Worm (Caenorhabditis elegans) whole organism, mixed stage, embryonic: ENCODE data around the gene col-85.

Experiments used
- blmp-1 ChIP-seq: fragments of 150-350 bp; optimal IDR thresholded peaks from 2 replicates; lab custom pipeline; 2014; ENCODE audit warnings: missing biosample characterization, missing genetic modification characterization
- ceh-39 ChIP-seq: fragments of 150-350 bp; optimal IDR thresholded peaks from 2 replicates; lab custom pipeline; 2014; ENCODE audit warnings: missing biosample characterization, missing genetic modification characterization
- ceh-43 ChIP-seq: fragments of 200-800 bp; sonication (Bioruptor generic); optimal IDR thresholded peaks from 2 replicates; lab custom pipeline; 2018; ENCODE audit warnings: mild to moderate bottlenecking, missing genetic modification characterization, moderate library complexity, missing compliant biosample characterization
- ceh-83 ChIP-seq: fragments of 200-800 bp; sonication (Bioruptor generic); optimal IDR thresholded peaks from 2 replicates; lab custom pipeline; 2018; ENCODE audit warnings: mild to moderate bottlenecking, missing genetic modification characterization, missing compliant biosample characterization
- ces-1 ChIP-seq: fragments of 150-350 bp; optimal IDR thresholded peaks from 2 replicates; lab custom pipeline; 2014; ENCODE audit warnings: missing biosample characterization, missing genetic modification reagents, missing genetic modification characterization
- cnd-1 ChIP-seq: fragments of 200-800 bp; sonication (Bioruptor generic); optimal IDR thresholded peaks from 2 replicates; lab custom pipeline; 2018; ENCODE audit warnings: mild to moderate bottlenecking, missing genetic modification characterization, missing compliant biosample characterization
- drap-1 ChIP-seq: fragments of 200-800 bp; sonication (Bioruptor generic); optimal IDR thresholded peaks from 3 replicates; lab custom pipeline; 2018; ENCODE audit warnings: mild to moderate bottlenecking, missing genetic modification characterization, missing compliant biosample characterization
- elt-1 ChIP-seq: sonication (generic microtip); optimal IDR thresholded peaks from 2 replicates; lab custom pipeline; 2017; ENCODE audit warnings: missing genetic modification characterization, mild to moderate bottlenecking, missing compliant biosample characterization, antibody characterized with exemption, moderate library complexity, borderline replicate concordance; ENCODE audit not compliant: insufficient read depth
- elt-3 ChIP-seq: fragments of 150-350 bp; optimal IDR thresholded peaks from 2 replicates; lab custom pipeline; 2014; ENCODE audit warnings: missing biosample characterization, missing genetic modification characterization
- flh-1 ChIP-seq: fragments of 200-800 bp; sonication (Bioruptor generic); optimal IDR thresholded peaks from 2 replicates; lab custom pipeline; 2018; ENCODE audit warnings: mild to moderate bottlenecking, missing genetic modification characterization, moderate library complexity, missing compliant biosample characterization
- ham-2 ChIP-seq: fragments of 200-800 bp; sonication (Bioruptor generic); optimal IDR thresholded peaks from 2 replicates; lab custom pipeline; 2018; ENCODE audit warnings: mild to moderate bottlenecking, missing genetic modification characterization, missing compliant biosample characterization
- hlh-1 ChIP-seq: fragments of 150-350 bp; optimal IDR thresholded peaks from 2 replicates; lab custom pipeline; 2014; ENCODE audit warnings: missing biosample characterization, missing genetic modification reagents, missing genetic modification characterization
- lin-32 ChIP-seq: fragments of 200-800 bp; sonication (Bioruptor generic); optimal IDR thresholded peaks from 2 replicates; lab custom pipeline; 2018; ENCODE audit warnings: mild to moderate bottlenecking, missing genetic modification characterization, missing compliant biosample characterization
- lsy-2 ChIP-seq: fragments of 150-350 bp; optimal IDR thresholded peaks from 2 replicates; lab custom pipeline; 2014; ENCODE audit warnings: missing biosample characterization, missing genetic modification characterization
- mab-5 ChIP-seq: fragments of 150-350 bp; optimal IDR thresholded peaks from 2 replicates; lab custom pipeline; 2014; ENCODE audit warnings: missing biosample characterization, missing genetic modification characterization
- mep-1 ChIP-seq: fragments of 150-350 bp; optimal IDR thresholded peaks from 2 replicates; lab custom pipeline; 2017; ENCODE audit warnings: missing biosample characterization, missing genetic modification reagents, missing genetic modification characterization, inconsistent platforms
- mls-2 ChIP-seq: sonication (generic microtip); optimal IDR thresholded peaks from 2 replicates; lab custom pipeline; 2016; ENCODE audit warnings: mild to moderate bottlenecking, missing genetic modification characterization, moderate library complexity, missing compliant biosample characterization
- nhr-12 ChIP-seq: fragments of 150-350 bp; optimal IDR thresholded peaks from 2 replicates; lab custom pipeline; 2014; ENCODE audit warnings: missing biosample characterization, missing genetic modification characterization
- nhr-2 ChIP-seq: fragments of 150-350 bp; optimal IDR thresholded peaks from 2 replicates; lab custom pipeline; 2014; ENCODE audit warnings: missing biosample characterization, missing genetic modification characterization
- nhr-237 ChIP-seq: fragments of 150-350 bp; optimal IDR thresholded peaks from 2 replicates; lab custom pipeline; 2014; ENCODE audit warnings: missing biosample characterization, missing genetic modification characterization
- nhr-28 ChIP-seq: fragments of 150-350 bp; optimal IDR thresholded peaks from 2 replicates; lab custom pipeline; 2014; ENCODE audit warnings: missing biosample characterization, missing genetic modification characterization
- nhr-76 ChIP-seq: sonication (generic microtip); optimal IDR thresholded peaks from 2 replicates; lab custom pipeline; 2017; ENCODE audit warnings: missing biosample characterization, missing genetic modification characterization
- pha-4 ChIP-seq: fragments of 150-350 bp; optimal IDR thresholded peaks from 2 replicates; lab custom pipeline; 2018; ENCODE audit warnings: missing biosample characterization, missing genetic modification reagents, missing genetic modification characterization
- sem-2 ChIP-seq: fragments of 200-800 bp; sonication (Bioruptor generic); optimal IDR thresholded peaks from 2 replicates; lab custom pipeline; 2018; ENCODE audit warnings: mild to moderate bottlenecking, missing genetic modification characterization, missing compliant biosample characterization
- snpc-4 ChIP-seq: fragments of 150-350 bp; optimal IDR thresholded peaks from 2 replicates; lab custom pipeline; 2014; ENCODE audit warnings: missing biosample characterization, missing genetic modification characterization
- sptf-1 ChIP-seq: sonication (generic microtip); optimal IDR thresholded peaks from 2 replicates; lab custom pipeline; 2017; ENCODE audit warnings: mild to moderate bottlenecking, missing genetic modification characterization, moderate library complexity, missing compliant biosample characterization
- unc-120 ChIP-seq: sonication (generic microtip); optimal IDR thresholded peaks from 2 replicates; lab custom pipeline; 2017; ENCODE audit warnings: missing genetic modification characterization, missing compliant biosample characterization; ENCODE audit not compliant: poor library complexity, severe bottlenecking
- unc-39 ChIP-seq: fragments of 150-350 bp; optimal IDR thresholded peaks from 2 replicates; lab custom pipeline; 2014; ENCODE audit warnings: missing biosample characterization, missing genetic modification characterization
- ztf-11 ChIP-seq: fragments of 150-350 bp; optimal IDR thresholded peaks from 2 replicates; lab custom pipeline; 2014; ENCODE audit warnings: missing biosample characterization, missing genetic modification characterization

col-85 gene

DNA sequence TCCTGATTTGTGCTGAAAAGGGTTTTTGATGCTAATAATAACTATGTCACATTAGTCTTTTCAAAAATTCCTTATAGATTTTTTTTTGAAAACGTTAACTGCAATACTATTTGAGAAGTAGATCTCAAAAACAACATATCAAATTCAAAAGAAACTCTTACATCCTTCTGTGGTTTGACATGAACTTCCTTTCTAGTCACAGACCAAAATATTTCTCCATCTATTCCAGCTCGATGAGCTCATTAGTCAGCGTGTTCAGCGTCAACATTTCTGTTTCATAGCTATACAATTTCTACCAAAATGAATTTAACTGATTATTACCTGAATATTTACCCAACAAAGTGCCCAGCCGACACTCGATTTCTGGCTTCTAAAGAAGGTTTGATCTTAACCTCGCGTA lies 13.8 kb upstream of the col-85 start, which contains the start of gene srh-67:
Gene srh-67, plus strand, starts transcription at position 301 of the 400 bp plus-strand sequence.
- TF ChIP-seq lsy-2 (tag; lab: Kevin White, UChicago) = no peak
- no peak for TF ChIP-seq nhr-12
- no peak for TF ChIP-seq hlh-1 (tag; lab: Kevin White, UChicago)
- TF ChIP-seq ztf-11 = no peak

DNA sequence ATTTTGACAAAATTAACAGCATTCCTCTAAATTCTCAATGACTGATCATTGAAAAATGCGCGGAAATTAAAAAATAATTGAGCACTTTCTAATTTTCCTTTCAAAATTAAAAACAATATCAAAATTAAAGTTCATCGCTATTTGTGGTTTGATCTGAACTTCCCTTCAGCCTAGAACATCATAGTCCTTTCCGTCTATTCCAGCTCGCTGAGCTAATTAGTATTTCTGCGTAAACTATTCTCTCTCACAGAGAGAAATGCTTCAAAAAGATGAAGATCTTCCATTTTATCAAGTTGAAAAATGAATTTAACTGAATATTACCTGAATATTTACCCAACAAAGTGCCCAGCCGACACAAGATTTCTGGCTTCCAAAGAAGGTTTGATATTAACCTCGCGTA lies 12.1 kb upstream of the col-85 start, which contains the start of gene srh-68:
Gene srh-68, plus strand, starts transcription at position 301 of the 400 bp plus-strand sequence.
- TF ChIP-seq pha-4 (tag; lab: Kevin White, UChicago) (no peak), ham-2 (GFP tag; lab: Kevin White, UChicago) (no peak), mls-2 (tag; lab: Kevin White, UChicago) (no peak), nhr-237 (tag; lab: Kevin White, UChicago) (no peak), unc-39 (tag; lab: Kevin White, UChicago) (no peak), nhr-28 (tag; lab: Kevin White, UChicago) (no peak), cnd-1 (tag; lab: Kevin White, UChicago) (no peak), unc-120 (no peak), lsy-2 (tag; lab: Kevin White, UChicago) (no peak), ces-1 (GFP tag; lab: Kevin White, UChicago) (no peak), hlh-1 (tag; lab: Kevin White, UChicago) (no peak), drap-1 (no peak), ceh-43 (GFP tag; lab: Kevin White, UChicago) (no peak), lin-32 (no peak)

DNA sequence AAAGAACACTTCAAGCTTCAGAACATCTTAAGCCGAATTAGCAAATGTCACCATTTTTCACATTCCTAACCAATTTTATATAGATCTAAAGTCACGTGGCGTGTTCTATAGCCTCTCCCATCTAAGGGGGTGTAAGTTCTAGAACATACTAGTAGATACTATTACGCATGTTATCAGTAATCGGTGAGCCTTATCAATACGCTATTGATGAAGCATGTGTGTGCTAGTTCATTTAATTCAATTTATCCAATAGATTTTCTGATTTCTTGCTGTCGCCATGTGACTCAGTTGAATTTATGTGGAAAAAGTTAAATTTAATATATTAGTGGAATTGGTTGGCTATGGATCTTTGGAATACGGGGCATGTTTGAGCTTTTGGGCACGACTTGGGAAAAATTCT lies 11.6 kb upstream of the col-85 start:
- no peak for TF ChIP-seq elt-1 (tag; lab: Kevin White, UChicago)
- TF ChIP-seq lin-32 = no peak
- TF ChIP-seq mab-5 (tag; lab: Kevin White, UChicago) = no peak
- no peak for TF ChIP-seq snpc-4
- no peak for TF ChIP-seq flh-1 (GFP tag; lab: Kevin White, UChicago)
- TF ChIP-seq blmp-1 (tag; lab: Kevin White, UChicago) = no peak
- TF ChIP-seq mep-1 = no peak
- TF ChIP-seq drap-1 = no peak
- no peak for TF ChIP-seq lsy-2 (tag; lab: Kevin White, UChicago)
- TF ChIP-seq ztf-11 = no peak
- no peak for TF ChIP-seq pha-4 (tag; lab: Kevin White, UChicago)

DNA sequence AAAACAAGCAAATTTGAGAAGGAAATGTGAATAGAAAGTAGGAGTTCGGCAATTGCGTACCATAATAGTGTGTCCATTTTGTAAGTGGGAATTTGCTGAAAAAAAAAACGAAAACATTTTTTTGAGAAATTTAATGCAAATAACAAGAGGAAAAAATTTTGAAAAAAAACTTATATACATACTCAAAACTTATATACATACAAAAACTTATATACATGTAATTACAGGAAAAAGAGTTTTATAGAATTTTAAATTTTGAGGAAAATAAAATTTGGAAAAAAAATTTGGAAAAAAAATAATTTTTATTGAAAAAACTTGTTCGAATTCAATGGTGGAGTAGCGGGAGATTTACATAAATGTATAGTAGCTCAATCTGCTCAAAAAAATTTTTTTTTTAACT lies 7.9 kb upstream of the col-85 start, which contains the start of gene ador-1:
Gene ador-1, minus strand, starts transcription at position 101 of the 400 bp plus-strand sequence.
- no peak for TF ChIP-seq pha-4 (tag; lab: Kevin White, UChicago)
- TF ChIP-seq sptf-1 (tag; lab: Kevin White, UChicago) = no peak
- no peak for TF ChIP-seq nhr-28 (tag; lab: Kevin White, UChicago)
- TF ChIP-seq elt-3 (tag; lab: Kevin White, UChicago) = no peak
- no peak for TF ChIP-seq mab-5 (tag; lab: Kevin White, UChicago)
- no peak for TF ChIP-seq nhr-12
- TF ChIP-seq lin-32 = no peak

DNA sequence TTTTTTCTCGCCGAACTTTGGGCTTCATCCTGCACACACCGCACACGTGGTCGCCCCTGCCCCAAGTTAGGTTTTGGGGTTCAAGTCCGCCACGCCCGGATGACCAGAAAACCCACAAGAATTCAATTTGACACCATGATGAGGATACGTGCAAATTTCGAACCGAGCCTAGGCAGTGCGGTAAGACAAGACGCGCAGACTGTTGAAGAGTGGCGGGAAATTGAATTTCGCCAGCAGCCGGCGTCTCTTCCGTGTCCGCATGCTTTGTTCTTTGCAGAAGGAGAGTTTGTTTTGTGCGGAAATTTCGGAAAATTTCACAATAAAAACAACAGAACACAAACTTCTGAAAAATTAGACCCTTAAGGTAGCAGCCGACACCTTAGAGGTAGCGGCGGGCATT lies 5.1 kb upstream of the col-85 start:
- TF ChIP-seq drap-1 (no peak), ces-1 (GFP tag; lab: Kevin White, UChicago) (peak; percentile 91)

DNA sequence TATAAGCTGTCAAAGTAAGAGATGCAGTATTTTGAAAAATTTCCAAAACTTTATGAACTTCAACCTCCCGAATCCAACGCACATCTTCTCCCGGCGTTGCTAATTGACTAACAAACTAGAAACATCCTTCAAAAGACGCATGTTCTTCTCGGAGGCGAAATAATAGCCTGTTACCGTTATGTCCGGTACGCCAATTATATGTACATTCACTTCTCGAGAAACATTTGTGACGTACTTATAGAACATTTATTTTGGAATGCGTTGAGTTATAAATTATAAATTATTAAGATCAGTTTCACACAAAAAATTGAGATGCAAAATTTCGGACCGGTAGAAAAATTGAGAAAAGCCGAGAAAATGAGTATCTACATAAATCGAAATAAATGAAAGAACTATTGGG lies 2.1 kb upstream of the col-85 start, which contains the start of gene T21B4.3:
Gene T21B4.3, minus strand, starts transcription at position 101 of the 400 bp plus-strand sequence.
- TF ChIP-seq cnd-1 (tag; lab: Kevin White, UChicago) (no peak), drap-1 (no peak), ceh-39 (tag; lab: Kevin White, UChicago) (no peak), nhr-2 (tag; lab: Kevin White, UChicago) (no peak), lsy-2 (tag; lab: Kevin White, UChicago) (no peak), ham-2 (GFP tag; lab: Kevin White, UChicago) (no peak), blmp-1 (tag; lab: Kevin White, UChicago) (no peak), sem-2 (GFP tag; lab: Kevin White, UChicago) (no peak), mab-5 (tag; lab: Kevin White, UChicago) (no peak), lin-32 (no peak)

DNA sequence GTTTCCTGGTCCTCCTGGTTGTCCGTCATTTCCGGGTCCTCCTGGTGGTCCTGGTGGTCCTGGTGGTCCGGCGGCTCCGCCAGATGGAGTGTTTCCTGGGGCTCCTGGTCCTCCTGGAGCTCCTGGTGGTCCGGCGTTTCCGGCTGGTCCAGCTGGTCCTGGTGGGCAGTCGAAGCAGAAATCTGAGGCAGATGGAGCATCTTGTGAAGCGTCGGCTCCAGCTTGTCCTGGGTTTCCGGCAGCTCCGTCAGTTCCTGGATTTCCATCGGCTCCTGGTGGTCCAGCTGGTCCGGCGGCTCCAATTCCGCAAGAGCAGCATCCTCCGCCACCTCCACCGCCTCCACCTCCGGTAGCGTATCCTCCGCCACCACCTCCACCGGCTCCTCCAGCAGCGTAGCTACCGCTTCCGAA lies 823 bp downstream of the col-85 start:
- no peak for TF ChIP-seq ces-1 (GFP tag; lab: Kevin White, UChicago)
- no peak for TF ChIP-seq ceh-39 (tag; lab: Kevin White, UChicago)
- TF ChIP-seq unc-39 (tag; lab: Kevin White, UChicago) = no peak
- TF ChIP-seq snpc-4 = no peak
- no peak for TF ChIP-seq lsy-2 (tag; lab: Kevin White, UChicago)
- no peak for TF ChIP-seq ceh-83 (GFP tag; lab: Kevin White, UChicago)
- TF ChIP-seq flh-1 (GFP tag; lab: Kevin White, UChicago) = no peak
- no peak for TF ChIP-seq sem-2 (GFP tag; lab: Kevin White, UChicago)
- TF ChIP-seq nhr-76 (tag; lab: Kevin White, UChicago) = no peak
